Worm (Caenorhabditis elegans) whole organism, L3 larva: ENCODE results near the gene F57C12.6.

Source experiments
- ZK546.5 ChIP-seq: sonication (generic microtip); optimal IDR thresholded peaks from 2 replicates; lab custom pipeline; 2017; ENCODE audit warnings: missing biosample characterization, missing genetic modification characterization
- aly-2 ChIP-seq: fragments of 150-350 bp; optimal IDR thresholded peaks from 2 replicates; lab custom pipeline; 2014; ENCODE audit warnings: missing biosample characterization, missing genetic modification characterization
- ama-1 ChIP-seq: fragments of 150-350 bp; optimal IDR thresholded peaks from 2 replicates; lab custom pipeline; 2018
- ceh-16 ChIP-seq: sonication (generic microtip); optimal IDR thresholded peaks from 2 replicates; lab custom pipeline; 2017; ENCODE audit warnings: missing biosample characterization, missing genetic modification characterization
- ceh-82 ChIP-seq: fragments of 150-350 bp; optimal IDR thresholded peaks from 2 replicates; lab custom pipeline; 2014; ENCODE audit warnings: missing biosample characterization, missing genetic modification characterization
- ceh-9 ChIP-seq: sonication (generic microtip); optimal IDR thresholded peaks from 2 replicates; lab custom pipeline; 2018; ENCODE audit warnings: missing biosample characterization, missing genetic modification characterization
- daf-12 ChIP-seq: fragments of 150-350 bp; optimal IDR thresholded peaks from 2 replicates; lab custom pipeline; 2014; ENCODE audit warnings: missing biosample characterization, missing genetic modification reagents, missing genetic modification characterization
- egl-27 ChIP-seq: sonication (generic microtip); optimal IDR thresholded peaks from 4 replicates; lab custom pipeline; 2017; ENCODE audit warnings: missing biosample characterization, missing genetic modification reagents, missing genetic modification characterization
- elt-2 ChIP-seq: sonication (generic microtip); optimal IDR thresholded peaks from 2 replicates; lab custom pipeline; 2016; ENCODE audit warnings: missing genetic modification reagents, mild to moderate bottlenecking, missing genetic modification characterization, missing compliant biosample characterization
- elt-3 ChIP-seq, 3 experiments: fragments of 150-350 bp in 1 of 3; sonication (generic microtip) in 2 of 3; optimal IDR thresholded peaks; 2 replicates in 2 of 3; 4 replicates in 1 of 3; lab custom pipeline; 2014 to 2017; ENCODE audit warnings: missing biosample characterization in 3 of 3, missing genetic modification characterization in 3 of 3
- fkh-10 ChIP-seq: sonication (generic microtip); optimal IDR thresholded peaks from 2 replicates; lab custom pipeline; 2017; ENCODE audit warnings: missing biosample characterization, missing genetic modification reagents, missing genetic modification characterization
- fkh-2 ChIP-seq: fragments of 150-350 bp; optimal IDR thresholded peaks from 2 replicates; lab custom pipeline; 2014; ENCODE audit warnings: missing biosample characterization, missing genetic modification reagents, missing genetic modification characterization
- hmg-11 ChIP-seq: sonication (generic microtip); optimal IDR thresholded peaks from 2 replicates; lab custom pipeline; 2016; ENCODE audit warnings: missing genetic modification characterization, missing compliant biosample characterization
- lin-15B ChIP-seq: fragments of 150-350 bp; optimal IDR thresholded peaks from 2 replicates; lab custom pipeline; 2014; ENCODE audit warnings: missing biosample characterization, missing genetic modification characterization
- lin-39 ChIP-seq: fragments of 150-350 bp; optimal IDR thresholded peaks from 2 replicates; lab custom pipeline; 2018; ENCODE audit warnings: missing biosample characterization, missing genetic modification reagents, missing genetic modification characterization
- mdl-1 ChIP-seq: fragments of 150-350 bp; optimal IDR thresholded peaks from 2 replicates; lab custom pipeline; 2014; ENCODE audit warnings: missing biosample characterization, missing genetic modification characterization
- mml-1 ChIP-seq: fragments of 150-350 bp; sonication (generic microtip); optimal IDR thresholded peaks from 3 replicates; lab custom pipeline; 2014; ENCODE audit warnings: missing biosample characterization, missing genetic modification characterization
- nfya-1 ChIP-seq: sonication (generic microtip); optimal IDR thresholded peaks from 2 replicates; lab custom pipeline; 2017; ENCODE audit warnings: missing genetic modification characterization, mild to moderate bottlenecking, missing compliant biosample characterization, antibody characterized with exemption, moderate library complexity; ENCODE audit not compliant: insufficient read depth
- nhr-11 ChIP-seq: fragments of 150-350 bp; optimal IDR thresholded peaks from 2 replicates; lab custom pipeline; 2014; ENCODE audit warnings: missing biosample characterization, missing genetic modification characterization
- nhr-12 ChIP-seq: fragments of 150-350 bp; optimal IDR thresholded peaks from 2 replicates; lab custom pipeline; 2014; ENCODE audit warnings: missing biosample characterization, missing genetic modification characterization
- nhr-23 ChIP-seq: fragments of 150-350 bp; optimal IDR thresholded peaks from 2 replicates; lab custom pipeline; 2014; ENCODE audit warnings: missing biosample characterization, missing genetic modification reagents, missing genetic modification characterization
- nhr-237 ChIP-seq: fragments of 150-350 bp; optimal IDR thresholded peaks from 2 replicates; lab custom pipeline; 2014; ENCODE audit warnings: missing biosample characterization, missing genetic modification characterization
- nhr-25 ChIP-seq: sonication (generic microtip); optimal IDR thresholded peaks from 2 replicates; lab custom pipeline; 2017; ENCODE audit warnings: missing biosample characterization, missing genetic modification characterization
- nhr-43 ChIP-seq: sonication (generic microtip); optimal IDR thresholded peaks from 2 replicates; lab custom pipeline; 2016; ENCODE audit warnings: mild to moderate bottlenecking, missing genetic modification characterization, missing compliant biosample characterization; ENCODE audit not compliant: poor library complexity, severe bottlenecking
- nhr-67 ChIP-seq: fragments of 150-350 bp; optimal IDR thresholded peaks from 2 replicates; lab custom pipeline; 2014; ENCODE audit warnings: missing biosample characterization, missing genetic modification characterization
- nhr-76 ChIP-seq: fragments of 150-350 bp; sonication (generic microtip); optimal IDR thresholded peaks from 5 replicates; lab custom pipeline; 2014; ENCODE audit warnings: missing biosample characterization, missing genetic modification characterization
- nhr-77 ChIP-seq: fragments of 150-350 bp; optimal IDR thresholded peaks from 2 replicates; lab custom pipeline; 2014; ENCODE audit warnings: missing biosample characterization, missing genetic modification characterization
- pha-4 ChIP-seq: fragments of 150-350 bp; optimal IDR thresholded peaks from 2 replicates; lab custom pipeline; 2014; ENCODE audit warnings: missing biosample characterization, missing genetic modification reagents, missing genetic modification characterization
- snpc-4 ChIP-seq: fragments of 150-350 bp; optimal IDR thresholded peaks from 2 replicates; lab custom pipeline; 2014; ENCODE audit warnings: missing biosample characterization, missing genetic modification characterization
- tbx-2 ChIP-seq: sonication (generic microtip); optimal IDR thresholded peaks from 2 replicates; lab custom pipeline; 2016; ENCODE audit warnings: mild to moderate bottlenecking, missing genetic modification characterization, missing compliant biosample characterization
- unc-39 ChIP-seq: sonication (generic microtip); optimal IDR thresholded peaks from 4 replicates; lab custom pipeline; 2017; ENCODE audit warnings: missing biosample characterization, missing genetic modification characterization
- unc-62 ChIP-seq: fragments of 150-350 bp; sonication (generic microtip); optimal IDR thresholded peaks from 4 replicates; lab custom pipeline; 2014; ENCODE audit warnings: missing biosample characterization, missing genetic modification reagents, missing genetic modification characterization
- zag-1 ChIP-seq: fragments of 150-350 bp; optimal IDR thresholded peaks from 2 replicates; lab custom pipeline; 2014; ENCODE audit warnings: missing biosample characterization, missing genetic modification characterization
- ztf-4 ChIP-seq: fragments of 150-350 bp; optimal IDR thresholded peaks from 2 replicates; lab custom pipeline; 2014; ENCODE audit warnings: missing biosample characterization, missing genetic modification characterization

Gene F57C12.6

ce11 chrX:524498-524897 lies 29.3 kb downstream of the F57C12.6 start:
- TF ChIP-seq nhr-11 (tag; lab: Kevin White, UChicago) (no peak), elt-2 (no peak), nhr-67 (no peak), unc-39 (tag; lab: Kevin White, UChicago) (no peak), fkh-2 (tag; lab: Kevin White, UChicago) (no peak), nhr-23 (tag; lab: Kevin White, UChicago) (no peak), ZK546.5 (no peak), snpc-4 (tag; lab: Kevin White, UChicago) (no peak), ceh-9 (no peak), pha-4 (no peak), fkh-10 (no peak), lin-39 (tag; lab: Kevin White, UChicago) (no peak), aly-2 (tag; lab: Kevin White, UChicago) (no peak)

ce11 chrX:520881-521280 lies 32.9 kb downstream of the F57C12.6 start, which contains the start of gene B0310.3:
B0310.3 (minus strand) TSS chrX:520981.
- TF ChIP-seq nhr-43 (tag; lab: Kevin White, UChicago): no peak
- TF ChIP-seq fkh-2 (tag; lab: Kevin White, UChicago): no peak
- no peak for TF ChIP-seq nhr-76 (tag; lab: Kevin White, UChicago)
- no peak for TF ChIP-seq snpc-4 (tag; lab: Kevin White, UChicago)
- no peak for TF ChIP-seq ceh-82 (tag; lab: Kevin White, UChicago)
- no peak for TF ChIP-seq unc-62
- TF ChIP-seq lin-15B (tag; lab: Kevin White, UChicago): no peak
- TF ChIP-seq hmg-11: no peak

- TF ChIP-seq nhr-77 (no peak), egl-27 (tag; lab: Kevin White, UChicago) (no peak), mdl-1 (tag; lab: Kevin White, UChicago) (no peak), elt-3 (tag; optimal IDR thresholded peaks at IDR 0.05; lab: Kevin White, UChicago) (no peak), nhr-67 (no peak)
- TF ChIP-seq, all 47 proteins: peak for 0
Observed at ce11 chrX:514023-514422, 39.8 kb downstream of the F57C12.6 start.

ce11 chrX:506848-507247 lies 46.9 kb downstream of the F57C12.6 start, which contains the start of gene B0310.2:
B0310.2 (minus strand) TSS chrX:506948.
- TF ChIP-seq nhr-77: no peak
- TF ChIP-seq nhr-76 (tag; lab: Kevin White, UChicago): no peak
- no peak for TF ChIP-seq unc-39 (tag; lab: Kevin White, UChicago)
- TF ChIP-seq ama-1: no peak
- TF ChIP-seq zag-1 (tag; lab: Kevin White, UChicago): no peak
- no peak for TF ChIP-seq nhr-67
- no peak for TF ChIP-seq elt-3 (tag; optimal IDR thresholded peaks at IDR 0.05; lab: Kevin White, UChicago)
- TF ChIP-seq fkh-10: no peak
- TF ChIP-seq nfya-1: no peak
- no peak for TF ChIP-seq fkh-2 (tag; lab: Kevin White, UChicago)
- no peak for TF ChIP-seq nhr-25 (tag; lab: Kevin White, UChicago)
- no peak for TF ChIP-seq ceh-16
- TF ChIP-seq tbx-2: no peak
- TF ChIP-seq unc-62: no peak
- TF ChIP-seq mml-1 (tag; lab: Kevin White, UChicago): no peak
- no peak for TF ChIP-seq nhr-23 (tag; lab: Kevin White, UChicago)
- no peak for TF ChIP-seq nhr-12 (tag; lab: Kevin White, UChicago)

- TF ChIP-seq tbx-2: no peak
- no peak for TF ChIP-seq daf-12 (tag; lab: Kevin White, UChicago)
- no peak for TF ChIP-seq hmg-11
- no peak for TF ChIP-seq nhr-237
- TF ChIP-seq ztf-4 (tag; lab: Kevin White, UChicago): no peak
- no peak for TF ChIP-seq egl-27 (tag; lab: Kevin White, UChicago)
- no peak for TF ChIP-seq ZK546.5
Observed at ce11 chrX:505014-505413, 48.8 kb downstream of the F57C12.6 start.
